Worm (Caenorhabditis elegans): Measurements from ENCODE around the gene R10E8.5.

Gene R10E8.5

ce11 chrV:18246077-18246476 is 8.5 kb upstream of the R10E8.5 start:
- TF ChIP-seq ceh-39 (tag; optimal IDR thresholded peaks at IDR 0.05), result no peak
- no peak for TF ChIP-seq ceh-43 (GFP tag; optimal IDR thresholded peaks at IDR 0.05)
- TF ChIP-seq snpc-4 (tag; optimal IDR thresholded peaks at IDR 0.05), result no peak
- no peak for TF ChIP-seq nhr-12 (tag; optimal IDR thresholded peaks at IDR 0.05)
- TF ChIP-seq tbx-8 (GFP tag; optimal IDR thresholded peaks at IDR 0.05), result no peak
- no peak for TF ChIP-seq unc-120 (tag; optimal IDR thresholded peaks at IDR 0.05; ENCODE audit: poor library complexity, severe bottlenecking)
- no peak for TF ChIP-seq M03D4.4 (tag; optimal IDR thresholded peaks at IDR 0.05)
- no peak for TF ChIP-seq bed-3 (GFP tag; optimal IDR thresholded peaks at IDR 0.05)
- no peak for TF ChIP-seq mls-2 (tag; optimal IDR thresholded peaks at IDR 0.05)

- TF ChIP-seq drap-1 (GFP tag; optimal IDR thresholded peaks at IDR 0.05), result no peak
- no peak for TF ChIP-seq hlh-1 (tag; optimal IDR thresholded peaks at IDR 0.05)
- no peak for TF ChIP-seq lin-13 (tag; optimal IDR thresholded peaks at IDR 0.05)
- no peak for TF ChIP-seq nhr-2 (tag; optimal IDR thresholded peaks at IDR 0.05)
- no peak for TF ChIP-seq ceh-39 (tag; optimal IDR thresholded peaks at IDR 0.05)
- TF ChIP-seq elt-1 (tag; optimal IDR thresholded peaks at IDR 0.05; ENCODE audit: borderline replicate concordance, insufficient read depth), result no peak
- TF ChIP-seq nhr-237 (tag; optimal IDR thresholded peaks at IDR 0.05), result no peak
- no peak for TF ChIP-seq bed-3 (GFP tag; optimal IDR thresholded peaks at IDR 0.05)
- no peak for TF ChIP-seq lsy-2 (tag; optimal IDR thresholded peaks at IDR 0.05)
- no peak for TF ChIP-seq pha-4 (tag; optimal IDR thresholded peaks at IDR 0.05)
- TF ChIP-seq ceh-83 (GFP tag; optimal IDR thresholded peaks at IDR 0.05), result no peak
- TF ChIP-seq ztf-11 (tag; optimal IDR thresholded peaks at IDR 0.05), result no peak
- TF ChIP-seq unc-120 (tag; optimal IDR thresholded peaks at IDR 0.05; ENCODE audit: poor library complexity, severe bottlenecking), result no peak
- TF ChIP-seq zip-8 (tag; optimal IDR thresholded peaks at IDR 0.05), result no peak
- TF ChIP-seq mls-2 (tag; optimal IDR thresholded peaks at IDR 0.05), result no peak
- no peak for TF ChIP-seq ham-2 (GFP tag; optimal IDR thresholded peaks at IDR 0.05)
- no peak for TF ChIP-seq elt-3 (tag; optimal IDR thresholded peaks at IDR 0.05)
- no peak for TF ChIP-seq nhr-12 (tag; optimal IDR thresholded peaks at IDR 0.05)
Measured at ce11 chrV:18252239-18252638, 2.3 kb upstream of the R10E8.5 start, which contains the start of gene R10E8.1. Gene R10E8.1, minus strand, starts transcription at chrV:18252416.

ce11 chrV:18253494-18253893 is 1.1 kb upstream of the R10E8.5 start, which contains the start of gene R10E8.2:
Gene R10E8.2, plus strand, starts transcription at chrV:18253794.
- no peak for TF ChIP-seq nhr-76 (tag; optimal IDR thresholded peaks at IDR 0.05)
- no peak for TF ChIP-seq mep-1 (tag; optimal IDR thresholded peaks at IDR 0.05)
- TF ChIP-seq lsy-2 (tag; optimal IDR thresholded peaks at IDR 0.05), result no peak
- no peak for TF ChIP-seq bed-3 (GFP tag; optimal IDR thresholded peaks at IDR 0.05)
- no peak for TF ChIP-seq elt-1 (tag; optimal IDR thresholded peaks at IDR 0.05; ENCODE audit: borderline replicate concordance, insufficient read depth)
- no peak for TF ChIP-seq sem-2 (GFP tag; optimal IDR thresholded peaks at IDR 0.05)
- TF ChIP-seq mls-2 (tag; optimal IDR thresholded peaks at IDR 0.05), result no peak
- TF ChIP-seq ceh-39 (tag; optimal IDR thresholded peaks at IDR 0.05), result no peak
- no peak for TF ChIP-seq ham-2 (GFP tag; optimal IDR thresholded peaks at IDR 0.05)

- TF ChIP-seq cnd-1 (tag; optimal IDR thresholded peaks at IDR 0.05) (no peak), bed-3 (GFP tag; optimal IDR thresholded peaks at IDR 0.05) (no peak), hlh-1 (tag; optimal IDR thresholded peaks at IDR 0.05) (no peak), ceh-83 (GFP tag; optimal IDR thresholded peaks at IDR 0.05) (no peak), mab-5 (tag; optimal IDR thresholded peaks at IDR 0.05) (no peak), mep-1 (tag; optimal IDR thresholded peaks at IDR 0.05) (no peak), tbx-8 (GFP tag; optimal IDR thresholded peaks at IDR 0.05) (no peak), nhr-76 (tag; optimal IDR thresholded peaks at IDR 0.05) (no peak), nhr-237 (tag; optimal IDR thresholded peaks at IDR 0.05) (no peak), nhr-28 (tag; optimal IDR thresholded peaks at IDR 0.05) (no peak), unc-39 (tag; optimal IDR thresholded peaks at IDR 0.05) (no peak), mls-2 (tag; optimal IDR thresholded peaks at IDR 0.05) (no peak), ham-2 (GFP tag; optimal IDR thresholded peaks at IDR 0.05) (no peak)
Measured at ce11 chrV:18265514-18265913, 10.9 kb downstream of the R10E8.5 start.

- TF ChIP-seq sptf-1 (tag; optimal IDR thresholded peaks at IDR 0.05) (no peak), tbx-8 (GFP tag; optimal IDR thresholded peaks at IDR 0.05) (no peak)
Measured at ce11 chrV:18266238-18266637, 11.7 kb downstream of the R10E8.5 start, which contains the start of gene R10E8.6. Gene R10E8.6, minus strand, starts transcription at chrV:18266391.

- TF ChIP-seq elt-3 (tag; optimal IDR thresholded peaks at IDR 0.05) (no peak), pha-4 (tag; optimal IDR thresholded peaks at IDR 0.05) (no peak), lin-32 (GFP tag; optimal IDR thresholded peaks at IDR 0.05) (no peak), mls-2 (tag; optimal IDR thresholded peaks at IDR 0.05) (no peak), sem-2 (GFP tag; optimal IDR thresholded peaks at IDR 0.05) (no peak)
Measured at ce11 chrV:18268744-18269143, 14.2 kb downstream of the R10E8.5 start, which contains the start of gene fbxa-213. Gene fbxa-213, minus strand, starts transcription at chrV:18268844.
